Fruit fly (Drosophila melanogaster) whole organism, embryonic: ENCODE measurements around the gene CG7943.

ENCODE experiments used
- ATbp ChIP-seq: fragments of 200-800 bp; sonication (Bioruptor generic); optimal IDR thresholded peaks from 2 replicates; lab custom pipeline; 2017; ENCODE audit warnings: missing biosample characterization, mild to moderate bottlenecking, missing genetic modification characterization, missing genetic modification reagents
- C15 ChIP-seq: fragments of 200-800 bp; sonication (Bioruptor generic); IDR thresholded peaks from 3 replicates; pipeline ENCODE4 v1.3.6; 2022; ENCODE audit warnings: missing biosample characterization, missing genetic modification characterization
- CG11398 ChIP-seq: fragments of 200-800 bp; sonication (Bioruptor generic); optimal IDR thresholded peaks from 2 replicates; lab custom pipeline; 2016; ENCODE audit warnings: missing biosample characterization, missing genetic modification characterization
- CG12219 ChIP-seq: fragments of 200-800 bp; sonication (Bioruptor generic); optimal IDR thresholded peaks from 3 replicates; lab custom pipeline; 2018; ENCODE audit warnings: missing biosample characterization, mild to moderate bottlenecking, missing genetic modification characterization
- CG12769 ChIP-seq: fragments of 200-800 bp; sonication (Bioruptor generic); optimal IDR thresholded peaks from 2 replicates; lab custom pipeline; 2019; ENCODE audit warnings: missing biosample characterization, mild to moderate bottlenecking, missing genetic modification characterization, moderate library complexity
- CG1603 ChIP-seq: fragments of 200-800 bp; sonication (Bioruptor generic); optimal IDR thresholded peaks from 2 replicates; lab custom pipeline; 2019; ENCODE audit warnings: missing biosample characterization, mild to moderate bottlenecking, missing genetic modification characterization, moderate library complexity
- CG17612 ChIP-seq: fragments of 200-800 bp; sonication (Bioruptor generic); IDR thresholded peaks from 2 replicates; pipeline ENCODE4 v1.3.6; 2022; ENCODE audit warnings: missing biosample characterization, missing genetic modification characterization
- CG18599 ChIP-seq: fragments of 200-800 bp; sonication (Bioruptor generic); optimal IDR thresholded peaks from 3 replicates; lab custom pipeline; 2017; ENCODE audit warnings: missing biosample characterization, missing genetic modification characterization, mild to moderate bottlenecking, moderate library complexity, missing genetic modification reagents
- CG43689 ChIP-seq: fragments of 200-800 bp; sonication (Bioruptor generic); IDR thresholded peaks from 2 replicates; pipeline ENCODE4 v1.3.6; 2022; ENCODE audit warnings: missing biosample characterization, missing genetic modification characterization
- CG5953 ChIP-seq: fragments of 200-800 bp; sonication (Bioruptor generic); IDR thresholded peaks from 2 replicates; pipeline ENCODE4 v1.3.6; 2022; ENCODE audit warnings: missing biosample characterization, missing genetic modification characterization
- CG6683 ChIP-seq: fragments of 200-800 bp; sonication (Bioruptor generic); optimal IDR thresholded peaks from 2 replicates; lab custom pipeline; 2017; ENCODE audit warnings: missing biosample characterization, mild to moderate bottlenecking, missing genetic modification characterization, missing genetic modification reagents
- CG7357 ChIP-seq: fragments of 200-800 bp; sonication (Bioruptor generic); IDR thresholded peaks from 3 replicates; pipeline ENCODE4 v1.3.6; 2022; ENCODE audit warnings: missing biosample characterization, missing genetic modification characterization
- CG7963 ChIP-seq: fragments of 200-800 bp; sonication (Bioruptor generic); IDR thresholded peaks from 3 replicates; pipeline ENCODE4 v1.3.6; 2022; ENCODE audit warnings: missing biosample characterization, missing genetic modification characterization; ENCODE audit not compliant: partially characterized antibody
- CG8290 ChIP-seq, 3 experiments: fragments of 200-800 bp; sonication (Bioruptor generic); optimal IDR thresholded peaks; 2 replicates each; lab custom pipeline; 2016 to 2019; ENCODE audit warnings: missing biosample characterization in 3 of 3, missing genetic modification characterization in 3 of 3, mild to moderate bottlenecking in 2 of 3, moderate library complexity in 1 of 3
- CG9817 ChIP-seq: fragments of 200-800 bp; sonication (Bioruptor generic); optimal IDR thresholded peaks from 2 replicates; lab custom pipeline; 2018; ENCODE audit warnings: missing biosample characterization, mild to moderate bottlenecking, missing genetic modification characterization, moderate library complexity
- Ets65A ChIP-seq: fragments of 200-800 bp; sonication (Bioruptor generic); peaks from one replicate; lab custom pipeline; 2016; ENCODE audit warnings: missing biosample characterization, missing genetic modification characterization
- GATAe ChIP-seq: fragments of 200-800 bp; sonication (Bioruptor generic); conservative IDR thresholded peaks from 2 replicates; pipeline ENCODE4 v1.3.6; 2022; ENCODE audit warnings: missing biosample characterization, missing genetic modification characterization
- Mad ChIP-seq: fragments of 200-800 bp; sonication (Bioruptor generic); optimal IDR thresholded peaks from 2 replicates; lab custom pipeline; 2016; ENCODE audit warnings: missing biosample characterization, missing genetic modification characterization
- Med ChIP-seq: fragments of 200-800 bp; sonication (Bioruptor generic); peaks from one replicate; lab custom pipeline; 2016; ENCODE audit warnings: missing biosample characterization, missing genetic modification characterization, mild to moderate bottlenecking, inconsistent platforms, moderate library complexity
- NFAT ChIP-seq: fragments of 200-800 bp; sonication (Bioruptor generic); IDR thresholded peaks from 2 replicates; pipeline ENCODE4 v1.3.6; 2022; ENCODE audit warnings: missing biosample characterization, missing genetic modification characterization
- Pdp1 ChIP-seq, 2 experiments: fragments of 200-800 bp; sonication (Bioruptor generic); optimal IDR thresholded peaks; 3 replicates each; lab custom pipeline; 2016; ENCODE audit warnings: missing biosample characterization in 2 of 2, missing genetic modification characterization in 2 of 2, mild to moderate bottlenecking in 1 of 2, moderate library complexity in 1 of 2
- Ravus ChIP-seq: fragments of 200-800 bp; sonication (Bioruptor generic); IDR thresholded peaks from 2 replicates; pipeline ENCODE4 v1.3.6; 2022; ENCODE audit warnings: missing biosample characterization, missing genetic modification characterization
- Rfx ChIP-seq: fragments of 200-800 bp; sonication (Bioruptor generic); IDR thresholded peaks from 2 replicates; pipeline ENCODE4 v1.3.6; 2022; ENCODE audit warnings: missing biosample characterization, missing genetic modification characterization
- al ChIP-seq: fragments of 200-800 bp; sonication (Bioruptor generic); IDR thresholded peaks from 2 replicates; pipeline ENCODE4 v1.3.6; 2022; ENCODE audit warnings: missing biosample characterization, missing genetic modification characterization
- crol ChIP-seq: fragments of 200-800 bp; sonication (Bioruptor generic); IDR thresholded peaks from 2 replicates; pipeline ENCODE4 v1.3.6; 2022; ENCODE audit warnings: missing biosample characterization, missing genetic modification characterization
- exex ChIP-seq: fragments of 200-800 bp; sonication (Bioruptor generic); optimal IDR thresholded peaks from 4 replicates; lab custom pipeline; 2018; ENCODE audit warnings: missing biosample characterization, mild to moderate bottlenecking, missing genetic modification characterization, moderate library complexity
- grn ChIP-seq: fragments of 200-800 bp; sonication (Bioruptor generic); optimal IDR thresholded peaks from 3 replicates; lab custom pipeline; 2017; ENCODE audit warnings: missing biosample characterization, missing genetic modification characterization
- kay ChIP-seq: fragments of 200-800 bp; sonication (Bioruptor generic); optimal IDR thresholded peaks from 2 replicates; lab custom pipeline; 2016; ENCODE audit warnings: missing biosample characterization, missing genetic modification characterization
- lab ChIP-seq: fragments of 200-800 bp; sonication (Bioruptor generic); optimal IDR thresholded peaks from 3 replicates; lab custom pipeline; 2017; ENCODE audit warnings: missing biosample characterization, missing genetic modification characterization, mild to moderate bottlenecking, moderate library complexity, missing genetic modification reagents
- mirr ChIP-seq: fragments of 200-800 bp; sonication (Bioruptor generic); optimal IDR thresholded peaks from 3 replicates; lab custom pipeline; 2018; ENCODE audit warnings: missing biosample characterization, mild to moderate bottlenecking, missing genetic modification characterization
- nom ChIP-seq: fragments of 200-800 bp; sonication (Bioruptor generic); optimal IDR thresholded peaks from 2 replicates; lab custom pipeline; 2017; ENCODE audit warnings: missing biosample characterization, missing genetic modification characterization, mild to moderate bottlenecking, moderate library complexity, missing genetic modification reagents
- phol ChIP-seq: fragments of 200-800 bp; sonication (Bioruptor generic); optimal IDR thresholded peaks from 3 replicates; lab custom pipeline; 2018; ENCODE audit warnings: missing biosample characterization, mild to moderate bottlenecking, missing genetic modification characterization, moderate library complexity
- ranshi ChIP-seq: fragments of 200-800 bp; sonication (Bioruptor generic); IDR thresholded peaks from 2 replicates; pipeline ENCODE4 v1.3.6; 2022; ENCODE audit warnings: missing biosample characterization, missing genetic modification characterization
- repo ChIP-seq: fragments of 200-800 bp; sonication (Bioruptor generic); optimal IDR thresholded peaks from 2 replicates; lab custom pipeline; 2016; ENCODE audit warnings: missing biosample characterization, missing genetic modification characterization
- sd ChIP-seq: fragments of 200-800 bp; sonication (Bioruptor generic); optimal IDR thresholded peaks from 3 replicates; lab custom pipeline; 2018; ENCODE audit warnings: missing biosample characterization, mild to moderate bottlenecking, missing genetic modification characterization, moderate library complexity
- sens ChIP-seq: fragments of 200-800 bp; sonication (Bioruptor generic); peaks from one replicate; lab custom pipeline; 2016; ENCODE audit warnings: missing biosample characterization, missing genetic modification characterization
- sug ChIP-seq: fragments of 200-800 bp; optimal IDR thresholded peaks from 2 replicates; lab custom pipeline; 2019; ENCODE audit warnings: missing biosample characterization, mild to moderate bottlenecking, missing genetic modification characterization, moderate library complexity

Gene CG7943

dm6 chr3R:30063704-30064103 lies 17.4 kb downstream of the CG7943 start:
- TF ChIP-seq Mad (GFP tag; lab: Kevin White, UChicago) (no peak), CG18599 (GFP tag; lab: Kevin White, UChicago) (peak; percentile 41), CG12219 (GFP tag; lab: Kevin White, UChicago) (no peak), sd (no peak), Med (GFP tag; lab: Kevin White, UChicago) (peak; percentile 66), mirr (peak; percentile 39), C15 (GFP tag; lab: Robert Waterston, UW) (no peak), lab (GFP tag; lab: Kevin White, UChicago) (peak; percentile 33), ATbp (GFP tag; lab: Kevin White, UChicago) (peak; percentile 4), exex (peak; percentile 61), crol (GFP tag; lab: Robert Waterston, UW) (0 out of 2 replicates have a peak, but pooled peaks have one; percentile 39), repo (GFP tag; lab: Kevin White, UChicago) (no peak), sug (tag; lab: Kevin White, UChicago) (peak; percentile 78), GATAe (peak; percentile 51), grn (GFP tag; lab: Kevin White, UChicago) (peak; percentile 31), CG8290 (GFP tag; optimal IDR thresholded peaks at IDR 0.05; lab: Kevin White, UChicago) (no peak), CG8290 (tag; optimal IDR thresholded peaks at IDR 0.05; lab: Kevin White, UChicago) (peak in 1 of 2 experiments; percentile 6), CG1603 (tag; lab: Kevin White, UChicago) (peak; percentile 2), CG5953 (no peak), al (no peak), sens (GFP tag; lab: Kevin White, UChicago) (peak; percentile 68), phol (tag; lab: Kevin White, UChicago) (no peak), Pdp1 (GFP tag; optimal IDR thresholded peaks at IDR 0.05; lab: Kevin White, UChicago) (peak in 1 of 2 experiments; percentile 43)

dm6 chr3R:30066004-30066403 lies 19.7 kb downstream of the CG7943 start:
- TF ChIP-seq CG12769 (tag; lab: Kevin White, UChicago) (peak; percentile 33), CG9817 (no peak), Ets65A (GFP tag; lab: Kevin White, UChicago) (peak; percentile 3), Med (GFP tag; lab: Kevin White, UChicago) (peak; percentile 23)

dm6 chr3R:30070198-30070597 lies 23.9 kb downstream of the CG7943 start:
- TF ChIP-seq Ets65A (GFP tag; lab: Kevin White, UChicago), result no peak
- TF ChIP-seq CG43689 (GFP tag; lab: Robert Waterston, UW), result no peak
- no peak for TF ChIP-seq C15 (GFP tag; lab: Robert Waterston, UW)
- TF ChIP-seq NFAT (GFP tag; lab: Robert Waterston, UW), result no peak
- no peak for TF ChIP-seq nom (GFP tag; lab: Kevin White, UChicago)
- TF ChIP-seq ranshi (GFP tag; lab: Robert Waterston, UW), result no peak
- no peak for TF ChIP-seq Rfx (GFP tag; lab: Robert Waterston, UW)
- TF ChIP-seq CG7357 (GFP tag; lab: Robert Waterston, UW), result no peak
- TF ChIP-seq CG6683 (GFP tag; lab: Kevin White, UChicago), result no peak
- TF ChIP-seq CG11398, result no peak
- TF ChIP-seq kay (GFP tag; lab: Kevin White, UChicago), result no peak
- TF ChIP-seq CG7963 (GFP tag; lab: Robert Waterston, UW), result no peak
- peak; percentile 70 for TF ChIP-seq CG17612 (GFP tag; lab: Robert Waterston, UW)
- no peak for TF ChIP-seq Ravus (GFP tag; lab: Robert Waterston, UW)
- peak; percentile 64 for TF ChIP-seq CG8290 (GFP tag; optimal IDR thresholded peaks at IDR 0.05; lab: Kevin White, UChicago)
- TF ChIP-seq CG8290 (tag; optimal IDR thresholded peaks at IDR 0.05; lab: Kevin White, UChicago), result peak in 1 of 2 experiments; percentile 27
